Fruit fly (Drosophila melanogaster): Measurements from ENCODE around the gene MAGE.

Gene MAGE

dm6 chr3R:7187093-7187912, 32.3 kb upstream of the MAGE start:
- TF ChIP-seq vri (GFP tag; optimal IDR thresholded peaks at IDR 0.05): no peak
- TF ChIP-seq CG10631 (GFP tag; optimal IDR thresholded peaks at IDR 0.05): peak; percentile 43
- TF ChIP-seq Hr38 (GFP tag; optimal IDR thresholded peaks at IDR 0.05): no peak
- no peak for TF ChIP-seq CG11902 (GFP tag; optimal IDR thresholded peaks at IDR 0.05)
- TF ChIP-seq salr (GFP tag; optimal IDR thresholded peaks at IDR 0.05): peak in 1 of 2 experiments; percentile 17
- peak; percentile 17 for TF ChIP-seq Sox102F (GFP tag; optimal IDR thresholded peaks at IDR 0.05)
- peak; percentile 28 for TF ChIP-seq topi (GFP tag; optimal IDR thresholded peaks at IDR 0.05)
- no peak for TF ChIP-seq CG3919 (GFP tag; optimal IDR thresholded peaks at IDR 0.05)
- no peak for TF ChIP-seq Sox15 (GFP tag; optimal IDR thresholded peaks at IDR 0.05)
- TF ChIP-seq CG6792 (GFP tag; optimal IDR thresholded peaks at IDR 0.05): peak; percentile 27
- TF ChIP-seq CG8119 (GFP tag; IDR thresholded peaks at IDR 0.05): no peak
- TF ChIP-seq Ets21C (GFP tag; optimal IDR thresholded peaks at IDR 0.05): peak; percentile 0
- no peak for TF ChIP-seq fd85E (GFP tag; optimal IDR thresholded peaks at IDR 0.05)
- peak; percentile 2 for TF ChIP-seq CG9139 (GFP tag; optimal IDR thresholded peaks at IDR 0.05)
- TF ChIP-seq Met (GFP tag; optimal IDR thresholded peaks at IDR 0.05): no peak
- TF ChIP-seq CG15336 (GFP tag; IDR thresholded peaks at IDR 0.05): peak; percentile 57; the same call in 1 of the 2 replicates
- TF ChIP-seq CG10669 (GFP tag; optimal IDR thresholded peaks at IDR 0.05): peak; percentile 33
- TF ChIP-seq CG6808 (GFP tag; optimal IDR thresholded peaks at IDR 0.05): no peak
- no peak for TF ChIP-seq eg (GFP tag; IDR thresholded peaks at IDR 0.05)
- no peak for TF ChIP-seq CG11762 (GFP tag; optimal IDR thresholded peaks at IDR 0.05; ENCODE audit: insufficient read depth)
- TF ChIP-seq Smox (GFP tag; optimal IDR thresholded peaks at IDR 0.05): no peak
- TF ChIP-seq CG32006 (GFP tag; optimal IDR thresholded peaks at IDR 0.05): no peak
- peak; percentile 45 for TF ChIP-seq pdm3 (GFP tag; optimal IDR thresholded peaks at IDR 0.05)
- peak; percentile 5 for TF ChIP-seq spab (GFP tag; optimal IDR thresholded peaks at IDR 0.05)
- TF ChIP-seq Eip75B (GFP tag; optimal IDR thresholded peaks at IDR 0.05): peak; percentile 48
- TF ChIP-seq achi (GFP tag; optimal IDR thresholded peaks at IDR 0.05): no peak
- TF ChIP-seq CG7368 (GFP tag; optimal IDR thresholded peaks at IDR 0.05): peak; percentile 40
- no peak for TF ChIP-seq CG34406 (GFP tag; optimal IDR thresholded peaks at IDR 0.05)
- peak; percentile 3 for TF ChIP-seq Lpt (GFP tag; optimal IDR thresholded peaks at IDR 0.05)
- TF ChIP-seq CG4318 (GFP tag; optimal IDR thresholded peaks at IDR 0.05): peak; percentile 23
- TF ChIP-seq Ets96B (tag; optimal IDR thresholded peaks at IDR 0.05): peak; percentile 16
- TF ChIP-seq CG6276 (GFP tag; optimal IDR thresholded peaks at IDR 0.05): peak; percentile 36
- no peak for TF ChIP-seq ss (GFP tag; optimal IDR thresholded peaks at IDR 0.05)
- TF ChIP-seq Eip93F (GFP tag; optimal IDR thresholded peaks at IDR 0.05): no peak
- TF ChIP-seq Hr4 (GFP tag; optimal IDR thresholded peaks at IDR 0.05): peak; percentile 60
- TF ChIP-seq esn (GFP tag; optimal IDR thresholded peaks at IDR 0.05): peak; percentile 45
- TF ChIP-seq svp (GFP tag): peak; percentile 75
- no peak for TF ChIP-seq Gug (GFP tag; IDR thresholded peaks at IDR 0.05)
- no peak for TF ChIP-seq CG31627 (GFP tag; optimal IDR thresholded peaks at IDR 0.05)
- no peak for TF ChIP-seq Blimp-1 (GFP tag; optimal IDR thresholded peaks at IDR 0.05)
- TF ChIP-seq OdsH (GFP tag; optimal IDR thresholded peaks at IDR 0.05): no peak
- TF ChIP-seq fkh (GFP tag; optimal IDR thresholded peaks at IDR 0.05): no peak
- peak; percentile 10 for TF ChIP-seq cyc (GFP tag; optimal IDR thresholded peaks at IDR 0.05)
- peak; percentile 46 for TF ChIP-seq acj6 (GFP tag; optimal IDR thresholded peaks at IDR 0.05)
- no peak for TF ChIP-seq Hr39 (GFP tag; optimal IDR thresholded peaks at IDR 0.05)
- TF ChIP-seq CG3032 (tag; optimal IDR thresholded peaks at IDR 0.05): peak; percentile 25
- peak; percentile 40 for TF ChIP-seq lz (GFP tag; optimal IDR thresholded peaks at IDR 0.05)
- TF ChIP-seq dac (GFP tag; optimal IDR thresholded peaks at IDR 0.05): no peak
- no peak for TF ChIP-seq CG6163 (GFP tag; IDR thresholded peaks at IDR 0.05)
- TF ChIP-seq CG8319 (GFP tag; optimal IDR thresholded peaks at IDR 0.05): peak; percentile 10
- TF ChIP-seq CG6854 (GFP tag; optimal IDR thresholded peaks at IDR 0.05): no peak
